Fruit fly (Drosophila melanogaster) Kc167 (cell line): ENCODE measurements around the gene CG5938.

ENCODE experiments used
- h ChIP-seq: fragments of >200 bp; optimal IDR thresholded peaks from 3 replicates; lab custom pipeline; 2018; ENCODE audit warnings: missing external identifiers
- psq ChIP-seq: fragments of >200 bp; optimal IDR thresholded peaks from 2 replicates; lab custom pipeline; 2017; ENCODE audit warnings: missing external identifiers

DNA sequence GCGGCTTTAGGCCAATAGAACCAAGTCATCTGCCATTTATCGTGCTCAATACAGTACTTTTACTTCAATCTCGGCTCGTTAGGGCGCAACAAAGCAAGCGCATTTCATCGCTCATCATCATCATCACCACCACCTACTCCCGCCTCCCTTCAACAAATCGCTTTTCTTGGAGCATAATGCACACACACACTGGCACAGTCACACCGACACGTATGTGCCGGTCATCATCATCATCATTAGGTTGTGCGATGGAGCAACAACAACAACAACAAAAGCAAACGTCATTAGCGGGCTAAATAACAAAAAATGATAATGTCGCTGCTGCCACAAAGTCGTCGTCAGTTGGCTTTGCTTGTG lies 29.2 kb upstream of the CG5938 start:
- TF ChIP-seq h (no peak), psq (lab: Kevin White, UChicago) (no peak)
